Fruit fly (Drosophila melanogaster) whole organism, prepupa: ENCODE data around the gene CG42564.

Source experiments
- Blimp-1 ChIP-seq: fragments of 200-800 bp; sonication (Bioruptor generic); optimal IDR thresholded peaks from 3 replicates; lab custom pipeline; 2017; ENCODE audit warnings: missing biosample characterization, missing genetic modification characterization, mild to moderate bottlenecking, moderate library complexity, missing genetic modification reagents
- CG10669 ChIP-seq: fragments of 200-800 bp; sonication (Bioruptor generic); optimal IDR thresholded peaks from 3 replicates; lab custom pipeline; 2018; ENCODE audit warnings: missing biosample characterization, mild to moderate bottlenecking, missing genetic modification characterization, moderate library complexity
- CG11902 ChIP-seq: fragments of 200-800 bp; sonication (Bioruptor generic); optimal IDR thresholded peaks from 3 replicates; lab custom pipeline; 2016; ENCODE audit warnings: missing biosample characterization, missing genetic modification characterization
- CG31627 ChIP-seq: fragments of 200-800 bp; sonication (Bioruptor generic); optimal IDR thresholded peaks from 3 replicates; lab custom pipeline; 2016; ENCODE audit warnings: missing biosample characterization, missing genetic modification characterization
- CG6276 ChIP-seq: fragments of 200-800 bp; sonication (Bioruptor generic); optimal IDR thresholded peaks from 2 replicates; lab custom pipeline; 2017; ENCODE audit warnings: missing biosample characterization, mild to moderate bottlenecking, missing genetic modification characterization
- CG6854 ChIP-seq: fragments of 200-800 bp; sonication (Bioruptor generic); optimal IDR thresholded peaks from 2 replicates; lab custom pipeline; 2017; ENCODE audit warnings: missing biosample characterization, mild to moderate bottlenecking, missing genetic modification characterization
- Gug ChIP-seq: fragments of 200-800 bp; sonication (Bioruptor generic); IDR thresholded peaks from 2 replicates; pipeline ENCODE4 v1.3.6; 2022; ENCODE audit warnings: missing biosample characterization, missing genetic modification characterization
- OdsH ChIP-seq: fragments of 200-800 bp; sonication (Bioruptor generic); optimal IDR thresholded peaks from 3 replicates; lab custom pipeline; 2016; ENCODE audit warnings: missing biosample characterization, missing genetic modification characterization
- esn ChIP-seq: fragments of 200-800 bp; sonication (Bioruptor generic); optimal IDR thresholded peaks from 2 replicates; lab custom pipeline; 2016; ENCODE audit warnings: missing biosample characterization, mild to moderate bottlenecking, missing genetic modification characterization, moderate library complexity
- fkh ChIP-seq: fragments of 200-800 bp; sonication (Bioruptor generic); optimal IDR thresholded peaks from 3 replicates; lab custom pipeline; 2017; ENCODE audit warnings: missing biosample characterization, mild to moderate bottlenecking, missing genetic modification characterization, moderate library complexity
- net ChIP-seq: fragments of 200-800 bp; sonication (Bioruptor generic); optimal IDR thresholded peaks from 3 replicates; lab custom pipeline; 2016; ENCODE audit warnings: missing biosample characterization, missing genetic modification characterization

- TF ChIP-seq net (GFP tag; lab: Kevin White, UChicago) (no peak), OdsH (GFP tag; lab: Kevin White, UChicago) (no peak), fkh (GFP tag; lab: Kevin White, UChicago) (no peak), Gug (no peak), CG6854 (GFP tag; lab: Kevin White, UChicago) (no peak), CG6276 (GFP tag; lab: Kevin White, UChicago) (no peak), esn (GFP tag; lab: Kevin White, UChicago) (no peak), CG10669 (GFP tag; lab: Kevin White, UChicago) (no peak), CG31627 (GFP tag; lab: Kevin White, UChicago) (no peak), CG11902 (GFP tag; lab: Kevin White, UChicago) (no peak), Blimp-1 (GFP tag; lab: Kevin White, UChicago) (no peak)
These were observed 39.3 kb upstream of the CG42564 start, which contains the start of gene Osi19 for dm6 chr3R:6334906-6335433.
